Fruit fly (Drosophila melanogaster) whole organism, pupa: Measurements from ENCODE around the gene Manf.

Experiments used
- CG10348 ChIP-seq: fragments of 200-800 bp; sonication (Bioruptor generic); IDR thresholded peaks from 2 replicates; pipeline ENCODE4 v1.3.6; 2022; ENCODE audit warnings: missing biosample characterization, missing genetic modification characterization
- CG12605 ChIP-seq: fragments of 200-800 bp; sonication (Bioruptor generic); IDR thresholded peaks from 2 replicates; pipeline ENCODE4 v1.3.6; 2022; ENCODE audit warnings: missing biosample characterization, missing genetic modification characterization
- CG13204 ChIP-seq: fragments of 200-800 bp; sonication (Bioruptor generic); optimal IDR thresholded peaks from 2 replicates; lab custom pipeline; 2018; ENCODE audit warnings: missing biosample characterization, mild to moderate bottlenecking, missing genetic modification characterization, moderate library complexity
- CG14655 ChIP-seq: fragments of 200-800 bp; sonication (Bioruptor generic); optimal IDR thresholded peaks from 3 replicates; lab custom pipeline; 2017; ENCODE audit warnings: mild to moderate bottlenecking, missing biosample characterization, missing genetic modification reagents, missing genetic modification characterization
- CG15710 ChIP-seq: fragments of 200-800 bp; sonication (Bioruptor generic); optimal IDR thresholded peaks from 2 replicates; lab custom pipeline; 2018; ENCODE audit warnings: missing biosample characterization, mild to moderate bottlenecking, missing genetic modification characterization, moderate library complexity
- CG17806 ChIP-seq: fragments of 200-800 bp; sonication (Bioruptor generic); optimal IDR thresholded peaks from 2 replicates; lab custom pipeline; 2018; ENCODE audit warnings: missing biosample characterization, mild to moderate bottlenecking, missing genetic modification characterization, moderate library complexity
- CG32121 ChIP-seq: fragments of 200-800 bp; sonication (Bioruptor generic); IDR thresholded peaks from 2 replicates; pipeline ENCODE4 v1.3.6; 2022; ENCODE audit warnings: missing biosample characterization, missing genetic modification characterization
- CG34367 ChIP-seq: fragments of 200-800 bp; sonication (Bioruptor generic); optimal IDR thresholded peaks from 2 replicates; lab custom pipeline; 2018; ENCODE audit warnings: missing biosample characterization, mild to moderate bottlenecking, missing genetic modification characterization
- CG4496 ChIP-seq: fragments of 200-800 bp; sonication (Bioruptor generic); IDR thresholded peaks from 3 replicates; pipeline ENCODE4 v1.3.6; 2022; ENCODE audit warnings: missing biosample characterization, missing genetic modification characterization
- CG8159 ChIP-seq: fragments of 200-800 bp; sonication (Bioruptor generic); optimal IDR thresholded peaks from 3 replicates; lab custom pipeline; 2018; ENCODE audit warnings: missing biosample characterization, mild to moderate bottlenecking, missing genetic modification characterization, moderate library complexity
- CG8301 ChIP-seq: fragments of 200-800 bp; sonication (Bioruptor generic); optimal IDR thresholded peaks from 2 replicates; lab custom pipeline; 2018; ENCODE audit warnings: missing biosample characterization, mild to moderate bottlenecking, missing genetic modification characterization
- CG9948 ChIP-seq: fragments of 200-800 bp; sonication (Bioruptor generic); optimal IDR thresholded peaks from 2 replicates; lab custom pipeline; 2018; ENCODE audit warnings: missing biosample characterization, mild to moderate bottlenecking, missing genetic modification characterization, moderate library complexity
- D1 ChIP-seq: fragments of 200-800 bp; sonication (Bioruptor generic); optimal IDR thresholded peaks from 2 replicates; lab custom pipeline; 2018; ENCODE audit warnings: missing biosample characterization, mild to moderate bottlenecking, missing genetic modification characterization, moderate library complexity
- EcR ChIP-seq: fragments of 200-800 bp; sonication (Bioruptor generic); optimal IDR thresholded peaks from 3 replicates; lab custom pipeline; 2019; ENCODE audit warnings: missing biosample characterization, missing genetic modification characterization, mild to moderate bottlenecking, moderate library complexity, missing genetic modification reagents
- Ets98B ChIP-seq: fragments of 200-800 bp; sonication (Bioruptor generic); IDR thresholded peaks from 2 replicates; pipeline ENCODE4 v1.3.6; 2022; ENCODE audit warnings: missing biosample characterization, missing genetic modification characterization
- Pif1A ChIP-seq: fragments of 200-800 bp; sonication (Bioruptor generic); optimal IDR thresholded peaks from 3 replicates; lab custom pipeline; 2016; ENCODE audit warnings: missing biosample characterization, missing genetic modification characterization
- Pif1B ChIP-seq: fragments of 200-800 bp; sonication (Bioruptor generic); optimal IDR thresholded peaks from 3 replicates; lab custom pipeline; 2016; ENCODE audit warnings: missing biosample characterization, missing genetic modification characterization
- Snoo ChIP-seq: fragments of 200-800 bp; sonication (Bioruptor generic); optimal IDR thresholded peaks from 3 replicates; lab custom pipeline; 2017; ENCODE audit warnings: missing biosample characterization, mild to moderate bottlenecking, missing genetic modification characterization, inconsistent platforms
- fd96Ca ChIP-seq: fragments of 200-800 bp; sonication (Bioruptor generic); IDR thresholded peaks from 3 replicates; pipeline ENCODE4 v1.3.6; 2022; ENCODE audit warnings: missing biosample characterization, missing genetic modification characterization
- gl ChIP-seq: fragments of 200-800 bp; sonication (Bioruptor generic); optimal IDR thresholded peaks from 2 replicates; lab custom pipeline; 2018; ENCODE audit warnings: missing biosample characterization, mild to moderate bottlenecking, missing genetic modification characterization
- rn ChIP-seq: fragments of 200-800 bp; sonication (Bioruptor generic); IDR thresholded peaks from 2 replicates; pipeline ENCODE4 v1.3.6; 2022; ENCODE audit warnings: missing biosample characterization, missing genetic modification characterization

Gene Manf

dm6 chr3R:16337053-16337385, 12.2 kb upstream of the Manf start:
- TF ChIP-seq CG8301 (tag; lab: Kevin White, UChicago) (peak; percentile 56), CG10348 (GFP tag; lab: Robert Waterston, UW) (no peak), CG8159 (tag; lab: Kevin White, UChicago) (peak; percentile 57), CG32121 (GFP tag; lab: Robert Waterston, UW) (no peak), Ets98B (GFP tag; lab: Robert Waterston, UW) (0 out of 2 replicates have a peak, but pooled peaks have one; percentile 12), gl (tag; lab: Kevin White, UChicago) (peak; percentile 34), rn (GFP tag; lab: Robert Waterston, UW) (peak; percentile 48; the same call in 1 of the 2 replicates), CG15710 (tag; lab: Kevin White, UChicago) (peak; percentile 37), EcR (GFP tag; lab: Kevin White, UChicago) (no peak), Pif1A (GFP tag; lab: Kevin White, UChicago) (peak; percentile 79), D1 (tag; lab: Kevin White, UChicago) (no peak), Snoo (tag; lab: Kevin White, UChicago) (peak; percentile 24), Pif1B (peak; percentile 73), CG34367 (tag; lab: Kevin White, UChicago) (peak; percentile 52), CG9948 (peak; percentile 77), CG14655 (GFP tag; lab: Kevin White, UChicago) (no peak), fd96Ca (GFP tag; lab: Robert Waterston, UW) (peak; percentile 58; the same call in 1 of the 3 replicates), CG12605 (GFP tag; lab: Robert Waterston, UW) (0 out of 2 replicates have a peak, but pooled peaks have one; percentile 28), CG4496 (GFP tag; lab: Robert Waterston, UW) (peak; percentile 53; the same call in 2 of the 3 replicates), CG17806 (peak; percentile 76)
- TF ChIP-seq, all 21 proteins: peak for 15

- TF ChIP-seq CG34367 (tag; lab: Kevin White, UChicago) (no peak), Pif1A (GFP tag; lab: Kevin White, UChicago) (no peak), gl (tag; lab: Kevin White, UChicago) (no peak), D1 (tag; lab: Kevin White, UChicago) (no peak), EcR (GFP tag; lab: Kevin White, UChicago) (no peak), rn (GFP tag; lab: Robert Waterston, UW) (no peak), Ets98B (GFP tag; lab: Robert Waterston, UW) (no peak), CG14655 (GFP tag; lab: Kevin White, UChicago) (no peak), CG15710 (tag; lab: Kevin White, UChicago) (no peak), CG10348 (GFP tag; lab: Robert Waterston, UW) (no peak), fd96Ca (GFP tag; lab: Robert Waterston, UW) (no peak), Pif1B (no peak), CG32121 (GFP tag; lab: Robert Waterston, UW) (no peak)
Observed at dm6 chr3R:16337863-16338262, 11.3 kb upstream of the Manf start.

dm6 chr3R:16338342-16338741, 10.9 kb upstream of the Manf start:
- TF ChIP-seq Pif1B (no peak), Ets98B (GFP tag; lab: Robert Waterston, UW) (0 out of 2 replicates have a peak, but pooled peaks have one; percentile 25), EcR (GFP tag; lab: Kevin White, UChicago) (peak; percentile 29)

dm6 chr3R:16339475-16339874, 9.7 kb upstream of the Manf start, which contains the start of gene Sulf1:
Gene Sulf1, minus strand, starts transcription at chr3R:16339575.
- no peak for TF ChIP-seq EcR (GFP tag; lab: Kevin White, UChicago)
- no peak for TF ChIP-seq CG32121 (GFP tag; lab: Robert Waterston, UW)
- no peak for TF ChIP-seq rn (GFP tag; lab: Robert Waterston, UW)
- no peak for TF ChIP-seq Snoo (tag; lab: Kevin White, UChicago)
- TF ChIP-seq fd96Ca (GFP tag; lab: Robert Waterston, UW) = no peak
- TF ChIP-seq CG34367 (tag; lab: Kevin White, UChicago) = no peak

dm6 chr3R:16340610-16341009, 8.6 kb upstream of the Manf start:
- TF ChIP-seq Ets98B (GFP tag; lab: Robert Waterston, UW) (peak; percentile 17; the same call in 1 of the 2 replicates), gl (tag; lab: Kevin White, UChicago) (peak; percentile 51), Snoo (tag; lab: Kevin White, UChicago) (no peak), CG13204 (GFP tag; lab: Kevin White, UChicago) (peak; percentile 30), D1 (tag; lab: Kevin White, UChicago) (no peak), CG15710 (tag; lab: Kevin White, UChicago) (peak; percentile 4), CG17806 (no peak), CG8159 (tag; lab: Kevin White, UChicago) (no peak), CG4496 (GFP tag; lab: Robert Waterston, UW) (0 out of 3 replicates have a peak, but pooled peaks have one; percentile 44), CG32121 (GFP tag; lab: Robert Waterston, UW) (peak; percentile 20; the same call in 1 of the 2 replicates), CG34367 (tag; lab: Kevin White, UChicago) (no peak), rn (GFP tag; lab: Robert Waterston, UW) (no peak)

- TF ChIP-seq Ets98B (GFP tag; lab: Robert Waterston, UW) = peak; percentile 42; the same call in 1 of the 2 replicates
- 0 out of 2 replicates have a peak, but pooled peaks have one; percentile 14 for TF ChIP-seq CG32121 (GFP tag; lab: Robert Waterston, UW)
- peak; percentile 32 for TF ChIP-seq CG9948
- TF ChIP-seq CG8159 (tag; lab: Kevin White, UChicago) = peak; percentile 75
- no peak for TF ChIP-seq CG14655 (GFP tag; lab: Kevin White, UChicago)
- TF ChIP-seq D1 (tag; lab: Kevin White, UChicago) = no peak
- no peak for TF ChIP-seq Pif1B
- peak; percentile 69 for TF ChIP-seq Snoo (tag; lab: Kevin White, UChicago)
- TF ChIP-seq CG34367 (tag; lab: Kevin White, UChicago) = peak; percentile 35
- TF ChIP-seq CG15710 (tag; lab: Kevin White, UChicago) = peak; percentile 69
- peak; percentile 57 for TF ChIP-seq CG17806
- TF ChIP-seq CG4496 (GFP tag; lab: Robert Waterston, UW) = peak; percentile 47; the same call in 2 of the 3 replicates
- peak; percentile 29 for TF ChIP-seq CG8301 (tag; lab: Kevin White, UChicago)
- TF ChIP-seq, all 21 proteins: peak for 10
Observed at dm6 chr3R:16341817-16342374, 7.3 kb upstream of the Manf start, which contains the start of the genes SF2 and pad. Gene SF2, minus strand, starts transcription at chr3R:16341988. Gene pad, plus strand, starts transcription at chr3R:16342318.
